Worm (Caenorhabditis elegans) whole organism, midembryonic: ENCODE data around the gene C02F5.5.

ENCODE experiments used
- T22C8.4 ChIP-seq: fragments of 200-800 bp; sonication (Bioruptor generic); IDR thresholded peaks from 2 replicates; pipeline ENCODE4 v1.3.6; 2022; ENCODE audit warnings: missing genetic modification characterization, missing compliant biosample characterization
- cog-1 ChIP-seq: sonication (generic microtip); optimal IDR thresholded peaks from 2 replicates; lab custom pipeline; 2016; ENCODE audit warnings: missing genetic modification characterization, missing compliant biosample characterization
- flt-1 ChIP-seq: fragments of 200-800 bp; sonication (Bioruptor generic); IDR thresholded peaks from 2 replicates; pipeline ENCODE4 v1.3.6; 2022; ENCODE audit warnings: missing genetic modification characterization, missing compliant biosample characterization
- klf-2 ChIP-seq: fragments of 200-800 bp; sonication (Bioruptor generic); conservative IDR thresholded peaks from 2 replicates; pipeline ENCODE4 v1.3.6; 2022; ENCODE audit warnings: missing genetic modification reagents, missing genetic modification characterization, missing compliant biosample characterization
- med-1 ChIP-seq: sonication (generic microtip); optimal IDR thresholded peaks from 2 replicates; lab custom pipeline; 2017; ENCODE audit warnings: missing genetic modification characterization, mild to moderate bottlenecking, missing compliant biosample characterization, antibody characterized with exemption, missing genetic modification reagents; ENCODE audit not compliant: insufficient read depth
- ref-1 ChIP-seq: fragments of 200-800 bp; sonication (Bioruptor generic); conservative IDR thresholded peaks from 2 replicates; pipeline ENCODE4 v1.3.6; 2022; ENCODE audit warnings: missing genetic modification reagents, missing genetic modification characterization, missing compliant biosample characterization
- tab-1 ChIP-seq: fragments of 200-800 bp; sonication (Bioruptor generic); IDR thresholded peaks from 2 replicates; pipeline ENCODE4 v1.3.6; 2022; ENCODE audit warnings: missing genetic modification characterization, missing compliant biosample characterization
- ztf-23 ChIP-seq: fragments of 200-800 bp; sonication (Bioruptor generic); IDR thresholded peaks from 2 replicates; pipeline ENCODE4 v1.3.6; 2022; ENCODE audit warnings: missing genetic modification reagents, missing genetic modification characterization, missing compliant biosample characterization
- ztf-29 ChIP-seq: fragments of 200-800 bp; sonication (Bioruptor generic); IDR thresholded peaks from 2 replicates; pipeline ENCODE4 v1.3.6; 2022; ENCODE audit warnings: missing genetic modification reagents, missing genetic modification characterization, missing compliant biosample characterization

C02F5.5 gene

ce11 chrIII:8250007-8250683, 14.2 kb downstream of the C02F5.5 start, which contains the start of gene knl-1:
Gene knl-1, plus strand, starts transcription at chrIII:8250632.
- no peak for TF ChIP-seq med-1 (GFP tag; lab: Kevin White, UChicago)
- TF ChIP-seq flt-1 (GFP tag; lab: Robert Waterston, UW): 0 out of 2 replicates have a peak, but pooled peaks have one; percentile 33
- TF ChIP-seq ztf-23 (GFP tag; lab: Robert Waterston, UW): peak; percentile 73

- TF ChIP-seq med-1 (GFP tag; lab: Kevin White, UChicago): no peak
- TF ChIP-seq ref-1: no peak
- TF ChIP-seq T22C8.4 (GFP tag; lab: Robert Waterston, UW): no peak
- TF ChIP-seq klf-2 (GFP tag; lab: Robert Waterston, UW): no peak
- TF ChIP-seq flt-1 (GFP tag; lab: Robert Waterston, UW): no peak
- no peak for TF ChIP-seq ztf-29 (GFP tag; lab: Robert Waterston, UW)
- TF ChIP-seq cog-1 (tag; lab: Kevin White, UChicago): no peak
- TF ChIP-seq ztf-23 (GFP tag; lab: Robert Waterston, UW): no peak
- no peak for TF ChIP-seq tab-1 (GFP tag; lab: Robert Waterston, UW)
Measured at ce11 chrIII:8254938-8255337, 19.0 kb downstream of the C02F5.5 start, which contains the start of gene F09G8.5. Gene F09G8.5, plus strand, starts transcription at chrIII:8254975.

- no peak for TF ChIP-seq cog-1 (tag; lab: Kevin White, UChicago)
- no peak for TF ChIP-seq ztf-23 (GFP tag; lab: Robert Waterston, UW)
- TF ChIP-seq tab-1 (GFP tag; lab: Robert Waterston, UW): no peak
- no peak for TF ChIP-seq flt-1 (GFP tag; lab: Robert Waterston, UW)
- no peak for TF ChIP-seq ref-1
- no peak for TF ChIP-seq med-1 (GFP tag; lab: Kevin White, UChicago)
- TF ChIP-seq klf-2 (GFP tag; lab: Robert Waterston, UW): no peak
- no peak for TF ChIP-seq ztf-29 (GFP tag; lab: Robert Waterston, UW)
- TF ChIP-seq T22C8.4 (GFP tag; lab: Robert Waterston, UW): no peak
Measured at ce11 chrIII:8258045-8258444, 22.1 kb downstream of the C02F5.5 start, which contains the start of gene ncr-2. Gene ncr-2, plus strand, starts transcription at chrIII:8258345.

- TF ChIP-seq med-1 (GFP tag; lab: Kevin White, UChicago): no peak
- TF ChIP-seq cog-1 (tag; lab: Kevin White, UChicago): no peak
- no peak for TF ChIP-seq ztf-23 (GFP tag; lab: Robert Waterston, UW)
- no peak for TF ChIP-seq flt-1 (GFP tag; lab: Robert Waterston, UW)
Measured at ce11 chrIII:8262599-8262998, 26.6 kb downstream of the C02F5.5 start.

ce11 chrIII:8263377-8263776, 27.4 kb downstream of the C02F5.5 start, which contains the start of gene col-91:
Gene col-91, minus strand, starts transcription at chrIII:8263664.
- no peak for TF ChIP-seq ztf-29 (GFP tag; lab: Robert Waterston, UW)
- no peak for TF ChIP-seq flt-1 (GFP tag; lab: Robert Waterston, UW)
- TF ChIP-seq T22C8.4 (GFP tag; lab: Robert Waterston, UW): no peak
- no peak for TF ChIP-seq klf-2 (GFP tag; lab: Robert Waterston, UW)
- TF ChIP-seq ztf-23 (GFP tag; lab: Robert Waterston, UW): no peak
- no peak for TF ChIP-seq ref-1
- no peak for TF ChIP-seq med-1 (GFP tag; lab: Kevin White, UChicago)
- no peak for TF ChIP-seq cog-1 (tag; lab: Kevin White, UChicago)
- no peak for TF ChIP-seq tab-1 (GFP tag; lab: Robert Waterston, UW)

DNA sequence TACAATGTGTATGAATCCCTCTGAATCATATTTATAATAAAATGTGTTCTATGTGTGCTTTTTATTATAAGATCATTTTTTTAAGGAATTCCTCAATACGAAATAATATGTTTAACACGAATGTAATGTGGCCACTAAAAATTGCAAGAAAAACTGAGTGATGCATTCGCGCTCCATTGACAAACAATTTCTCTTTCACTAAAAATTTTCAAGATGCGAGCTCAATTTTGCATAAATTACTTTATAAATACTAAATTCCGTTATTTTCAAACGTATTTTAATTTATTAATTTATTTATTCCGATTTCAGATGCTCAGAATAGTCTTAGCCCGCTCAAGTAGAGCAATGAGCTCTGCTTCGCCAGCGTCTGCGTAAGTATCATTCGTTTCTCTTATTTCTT, 29.8 kb downstream of the C02F5.5 start, which contains the start of gene mrps-9:
Gene mrps-9 (plus strand): TSS at position 310 of the 400 bp plus-strand sequence.
- TF ChIP-seq ztf-29 (GFP tag; lab: Robert Waterston, UW): no peak
- no peak for TF ChIP-seq med-1 (GFP tag; lab: Kevin White, UChicago)
- no peak for TF ChIP-seq ztf-23 (GFP tag; lab: Robert Waterston, UW)
- TF ChIP-seq klf-2 (GFP tag; lab: Robert Waterston, UW): no peak
- 0 out of 2 replicates have a peak, but pooled peaks have one; percentile 23 for TF ChIP-seq flt-1 (GFP tag; lab: Robert Waterston, UW)
- TF ChIP-seq tab-1 (GFP tag; lab: Robert Waterston, UW): no peak

ce11 chrIII:8268296-8268695, 32.3 kb downstream of the C02F5.5 start, which contains the start of the genes F09G8.7 and crn-7:
Gene F09G8.7, minus strand, starts transcription at chrIII:8268355.
Gene crn-7, plus strand, starts transcription at chrIII:8268531.
- TF ChIP-seq ztf-29 (GFP tag; lab: Robert Waterston, UW): no peak
- no peak for TF ChIP-seq ref-1
- no peak for TF ChIP-seq med-1 (GFP tag; lab: Kevin White, UChicago)
- no peak for TF ChIP-seq klf-2 (GFP tag; lab: Robert Waterston, UW)
- TF ChIP-seq cog-1 (tag; lab: Kevin White, UChicago): no peak
- TF ChIP-seq T22C8.4 (GFP tag; lab: Robert Waterston, UW): no peak
- TF ChIP-seq tab-1 (GFP tag; lab: Robert Waterston, UW): no peak
- TF ChIP-seq flt-1 (GFP tag; lab: Robert Waterston, UW): no peak
- TF ChIP-seq ztf-23 (GFP tag; lab: Robert Waterston, UW): no peak

DNA sequence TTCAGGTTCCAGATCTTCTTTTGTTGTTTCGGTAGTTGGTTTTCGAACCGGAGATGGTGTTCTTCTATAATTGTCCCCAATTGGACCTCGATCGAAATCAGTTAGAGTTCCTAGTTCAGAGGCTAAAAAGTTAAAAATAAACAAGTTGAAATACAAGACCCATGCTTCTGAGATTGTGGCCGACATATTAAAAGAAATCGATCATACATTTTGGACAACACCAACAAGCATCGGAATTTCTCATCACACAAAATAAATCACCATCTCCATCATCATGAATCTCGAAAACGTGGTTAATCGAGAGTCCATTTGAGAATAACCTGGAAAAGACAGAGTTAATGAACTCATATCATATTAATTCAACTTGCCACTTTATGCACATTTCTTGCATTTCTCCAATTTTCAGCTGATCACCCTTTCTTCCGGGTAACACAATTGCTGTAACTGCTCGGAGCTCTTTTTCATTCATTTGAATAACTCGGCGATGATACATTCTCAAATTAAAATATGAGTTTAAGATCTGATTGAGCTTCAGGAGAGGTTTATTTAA, 35.8 kb downstream of the C02F5.5 start, which contains the start of the genes mps-4 and F09G8.10:
Gene mps-4 (minus strand): TSS at position 101 of the 550 bp plus-strand sequence.
Gene F09G8.10 (minus strand): TSS at position 500 of the 550 bp plus-strand sequence.
- TF ChIP-seq ztf-29 (GFP tag; lab: Robert Waterston, UW) (no peak), tab-1 (GFP tag; lab: Robert Waterston, UW) (no peak), cog-1 (tag; lab: Kevin White, UChicago) (no peak), klf-2 (GFP tag; lab: Robert Waterston, UW) (no peak), flt-1 (GFP tag; lab: Robert Waterston, UW) (no peak), ref-1 (no peak)

DNA sequence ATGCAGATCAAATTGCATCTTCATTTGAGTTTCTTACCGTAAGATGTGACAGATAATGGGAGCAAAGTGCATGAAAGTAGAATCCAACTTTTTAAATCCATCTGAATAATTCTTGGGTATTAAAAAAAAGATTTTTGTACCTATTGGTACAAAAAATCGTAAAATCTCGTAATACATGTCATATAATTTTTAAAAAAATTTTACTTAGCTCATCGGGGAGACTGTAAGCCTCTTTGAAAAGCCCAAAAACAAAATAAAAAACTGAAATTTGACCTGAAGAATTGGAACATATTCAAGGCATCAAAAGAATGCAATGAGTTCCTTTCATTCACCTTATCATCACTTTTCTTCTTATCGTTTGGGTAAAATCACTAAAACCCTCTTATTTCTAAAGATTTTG, 39.9 kb downstream of the C02F5.5 start, which contains the start of gene clec-160:
Gene clec-160 (minus strand): TSS at position 101 of the 400 bp plus-strand sequence.
- TF ChIP-seq klf-2 (GFP tag; lab: Robert Waterston, UW) (no peak), flt-1 (GFP tag; lab: Robert Waterston, UW) (no peak)
